In genomic region chr3L:18460317-18460912, dm6 we compare ENCODE assay signal across 1 fruit fly cellular context.
TF ChIP-seq lines count a peak whose summit lies in the region.

No protein-coding gene starts in this region.

TF ChIP-seq in whole organism, embryonic, 481 proteins besides CTCF, POLR2A, EP300 and RAD21 (continued from another document):
- TF ChIP-seq danr (GFP tag; IDR thresholded peaks at IDR 0.05; lab: Robert Waterston, UW) (0 out of 2 replicates have a peak, but pooled peaks have one; percentile 17), pita (GFP tag; optimal IDR thresholded peaks at IDR 0.05; lab: Kevin White, UChicago) (peak; percentile 67), Abd-B (GFP tag; optimal IDR thresholded peaks at IDR 0.05; lab: Kevin White, UChicago) (peak; percentile 57), CG18262 (tag; optimal IDR thresholded peaks at IDR 0.05; lab: Kevin White, UChicago) (no peak), cad (GFP tag; optimal IDR thresholded peaks at IDR 0.05; lab: Kevin White, UChicago) (peak; percentile 50), CG4854 (GFP tag; optimal IDR thresholded peaks at IDR 0.05; lab: Kevin White, UChicago) (no peak), pnt (GFP tag; optimal IDR thresholded peaks at IDR 0.05; lab: Kevin White, UChicago) (no peak), abd-A (tag; optimal IDR thresholded peaks at IDR 0.05; lab: Kevin White, UChicago) (peak; percentile 56), CG30431 (GFP tag; optimal IDR thresholded peaks at IDR 0.05; lab: Kevin White, UChicago) (no peak), klu (GFP tag; IDR thresholded peaks at IDR 0.05; lab: Robert Waterston, UW) (no peak), Dp (GFP tag; optimal IDR thresholded peaks at IDR 0.05; lab: Kevin White, UChicago) (peak; percentile 22), row (GFP tag; IDR thresholded peaks at IDR 0.05; lab: Robert Waterston, UW) (no peak), jigr1 (GFP tag; IDR thresholded peaks at IDR 0.05; lab: Robert Waterston, UW) (no peak), gsb-n (tag; optimal IDR thresholded peaks at IDR 0.05; lab: Kevin White, UChicago) (no peak), CG42726 (GFP tag; IDR thresholded peaks at IDR 0.05; lab: Robert Waterston, UW; ENCODE audit: partially characterized antibody) (peak; percentile 65; the same call in 1 of the 2 replicates)
